Fruit fly (Drosophila melanogaster): ENCODE measurements around the gene ZIPIC.

DNA sequence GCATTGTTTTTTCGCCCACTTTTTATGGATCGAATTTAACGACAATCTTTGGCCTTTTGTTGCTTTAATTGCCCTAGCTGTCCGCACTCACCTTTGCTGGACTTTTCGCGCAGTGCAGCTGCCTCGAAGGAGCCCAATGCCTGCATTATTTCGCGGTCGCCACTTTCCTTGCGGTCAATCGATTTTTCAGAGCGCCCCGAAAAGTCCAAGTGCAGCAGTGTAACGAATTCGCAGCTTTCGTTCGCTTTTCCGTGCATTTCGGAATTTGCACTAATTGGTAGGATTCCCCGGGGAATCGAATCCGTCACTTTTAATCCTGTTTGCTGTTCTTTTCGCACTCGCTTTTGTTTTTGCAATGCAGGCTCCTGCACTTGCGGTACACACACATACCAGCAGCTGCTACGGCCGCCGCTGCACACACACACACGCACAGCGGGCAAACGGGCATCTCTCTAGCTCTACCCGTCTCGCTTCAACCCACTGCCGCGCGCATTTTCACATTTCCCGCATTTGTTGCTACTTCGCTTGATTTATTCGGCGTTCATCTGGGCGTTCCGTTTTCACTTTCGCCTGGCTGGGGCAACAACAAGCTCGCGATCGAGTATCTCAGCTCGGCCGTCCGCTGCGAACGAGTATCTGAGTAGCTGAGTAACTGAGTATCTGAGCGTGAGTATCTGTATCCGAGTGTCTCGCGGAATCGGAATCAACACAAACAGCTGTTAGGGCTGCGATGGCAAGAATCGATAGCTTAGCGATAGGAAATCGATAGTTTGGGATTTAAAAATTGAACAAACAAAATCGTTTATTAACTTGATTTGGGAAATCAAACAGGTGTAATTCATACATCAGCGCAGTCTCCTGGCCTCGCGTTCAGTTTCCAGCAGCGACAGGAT is 14.9 kb downstream of the ZIPIC start, which contains the start of gene Mgat2:
- TF ChIP-seq h (optimal IDR thresholded peaks at IDR 0.05) (no peak), insv (optimal IDR thresholded peaks at IDR 0.05) (no peak), psq (optimal IDR thresholded peaks at IDR 0.05) (no peak)

All from Kc167 (cell line).